Worm (Caenorhabditis elegans) whole organism, L4 larva: ENCODE data around the gene C26F1.1.

ENCODE experiments used
- D1046.2 ChIP-seq: fragments of 200-800 bp; sonication (Bioruptor generic); IDR thresholded peaks from 2 replicates; pipeline ENCODE4 v1.3.6; 2022; ENCODE audit warnings: missing genetic modification characterization, missing compliant biosample characterization
- F10B5.3 ChIP-seq: sonication (generic microtip); optimal IDR thresholded peaks from 2 replicates; lab custom pipeline; 2016; ENCODE audit warnings: mild to moderate bottlenecking, missing genetic modification characterization, missing compliant biosample characterization
- F44E2.7 ChIP-seq: fragments of 200-800 bp; sonication (Bioruptor generic); IDR thresholded peaks from 2 replicates; pipeline ENCODE4 v2.1.2; 2022; ENCODE audit warnings: missing genetic modification characterization, missing compliant biosample characterization
- F49E8.2 ChIP-seq: sonication (generic microtip); optimal IDR thresholded peaks from 2 replicates; lab custom pipeline; 2016; ENCODE audit warnings: missing compliant biosample characterization, mild to moderate bottlenecking, missing genetic modification characterization, borderline replicate concordance
- T20F7.1 ChIP-seq: fragments of 200-800 bp; sonication (Bioruptor generic); optimal IDR thresholded peaks from 2 replicates; lab custom pipeline; 2018; ENCODE audit warnings: mild to moderate bottlenecking, missing genetic modification characterization, missing compliant biosample characterization
- Y5F2A.4 ChIP-seq: fragments of 200-800 bp; sonication (Bioruptor generic); optimal IDR thresholded peaks from 2 replicates; lab custom pipeline; 2018; ENCODE audit warnings: mild to moderate bottlenecking, missing genetic modification characterization, missing compliant biosample characterization
- ZK546.5 ChIP-seq, 2 experiments: sonication (generic microtip); optimal IDR thresholded peaks; 2 replicates each; lab custom pipeline; 2017; ENCODE audit warnings: missing biosample characterization in 2 of 2, missing genetic modification characterization in 2 of 2
- ama-1 ChIP-seq: fragments of 150-350 bp; optimal IDR thresholded peaks from 2 replicates; lab custom pipeline; 2014; ENCODE audit warnings: inconsistent platforms, mixed read lengths
- ceh-28 ChIP-seq: fragments of 150-350 bp; optimal IDR thresholded peaks from 2 replicates; lab custom pipeline; 2014; ENCODE audit warnings: missing biosample characterization, missing genetic modification reagents, missing genetic modification characterization
- ceh-44 ChIP-seq: fragments of 200-800 bp; sonication (Bioruptor generic); IDR thresholded peaks from 2 replicates; pipeline ENCODE4 v1.3.6; 2022; ENCODE audit warnings: missing genetic modification reagents, missing genetic modification characterization, missing compliant biosample characterization
- ctbp-1 ChIP-seq: fragments of 200-800 bp; sonication (Bioruptor generic); IDR thresholded peaks from 2 replicates; pipeline ENCODE4 v1.3.6; 2022; ENCODE audit warnings: missing genetic modification reagents, missing genetic modification characterization, missing compliant biosample characterization
- daf-12 ChIP-seq: fragments of 150-350 bp; optimal IDR thresholded peaks from 2 replicates; lab custom pipeline; 2014; ENCODE audit warnings: missing biosample characterization, missing genetic modification reagents, missing genetic modification characterization
- daf-16 ChIP-seq, 3 experiments: sonication (generic microtip); optimal IDR thresholded peaks; 2 replicates each; lab custom pipeline; 2016 to 2017; ENCODE audit warnings: missing genetic modification characterization in 3 of 3, missing genetic modification reagents in 3 of 3, mild to moderate bottlenecking in 2 of 3, missing compliant biosample characterization in 2 of 3, missing biosample characterization in 1 of 3, moderate library complexity in 1 of 3
- dmd-8 ChIP-seq: fragments of 200-800 bp; sonication (Bioruptor generic); IDR thresholded peaks from 2 replicates; pipeline ENCODE4 v1.3.6; 2022; ENCODE audit warnings: missing genetic modification characterization, missing compliant biosample characterization
- duxl-1 ChIP-seq: sonication (generic microtip); optimal IDR thresholded peaks from 2 replicates; lab custom pipeline; 2016; ENCODE audit warnings: mild to moderate bottlenecking, missing genetic modification characterization, moderate library complexity, missing compliant biosample characterization; ENCODE audit not compliant: poor library complexity
- dve-1 ChIP-seq: sonication (generic microtip); optimal IDR thresholded peaks from 2 replicates; lab custom pipeline; 2017; ENCODE audit warnings: antibody characterized with exemption, mild to moderate bottlenecking, missing genetic modification characterization, missing compliant biosample characterization; ENCODE audit not compliant: insufficient read depth
- gei-8 ChIP-seq: fragments of 200-800 bp; sonication (Bioruptor generic); optimal IDR thresholded peaks from 2 replicates; lab custom pipeline; 2018; ENCODE audit warnings: mild to moderate bottlenecking, missing genetic modification characterization, missing compliant biosample characterization
- hif-1 ChIP-seq, 2 experiments: sonication (generic microtip); optimal IDR thresholded peaks; 2 replicates each; lab custom pipeline; 2016 to 2017; ENCODE audit warnings: missing compliant biosample characterization in 2 of 2, missing genetic modification characterization in 2 of 2, missing genetic modification reagents in 2 of 2, missing genotype in 2 of 2, mild to moderate bottlenecking in 1 of 2
- hlh-11 ChIP-seq: fragments of 200-800 bp; sonication (Bioruptor generic); optimal IDR thresholded peaks from 2 replicates; lab custom pipeline; 2018; ENCODE audit warnings: mild to moderate bottlenecking, missing genetic modification characterization, missing compliant biosample characterization
- hmg-1.1 ChIP-seq: fragments of 200-800 bp; sonication (Bioruptor generic); IDR thresholded peaks from 2 replicates; pipeline ENCODE4 v1.3.6; 2022; ENCODE audit warnings: missing genetic modification reagents, missing genetic modification characterization, missing compliant biosample characterization
- jun-1 ChIP-seq: fragments of 150-350 bp; optimal IDR thresholded peaks from 2 replicates; lab custom pipeline; 2014; ENCODE audit warnings: missing biosample characterization, missing genetic modification reagents, missing genetic modification characterization
- lim-7 ChIP-seq: fragments of 200-800 bp; sonication (Bioruptor generic); IDR thresholded peaks from 2 replicates; pipeline ENCODE4 v1.3.6; 2022; ENCODE audit warnings: missing genetic modification characterization, missing compliant biosample characterization
- lin-13 ChIP-seq: fragments of 150-350 bp; optimal IDR thresholded peaks from 2 replicates; lab custom pipeline; 2014; ENCODE audit warnings: missing biosample characterization, missing genetic modification reagents, missing genetic modification characterization
- lsy-2 ChIP-seq, 2 experiments: fragments of 150-350 bp in 1 of 2; sonication (generic microtip) in 1 of 2; optimal IDR thresholded peaks; 2 replicates each; lab custom pipeline; 2014 to 2017; ENCODE audit warnings: missing biosample characterization in 2 of 2, missing genetic modification characterization in 2 of 2
- madf-5 ChIP-seq, 2 experiments: fragments of 200-800 bp; sonication (Bioruptor generic); IDR thresholded peaks; 2 replicates each; pipeline ENCODE4 v1.3.6; 2022; ENCODE audit warnings: missing compliant biosample characterization in 2 of 2, missing genetic modification characterization in 2 of 2
- madf-9 ChIP-seq: fragments of 200-800 bp; sonication (Bioruptor generic); conservative IDR thresholded peaks from 2 replicates; pipeline ENCODE4 v1.3.6; 2022; ENCODE audit warnings: missing genetic modification reagents, missing genetic modification characterization, missing compliant biosample characterization
- mxl-3 ChIP-seq: fragments of 200-800 bp; sonication (Bioruptor generic); optimal IDR thresholded peaks from 2 replicates; lab custom pipeline; 2018; ENCODE audit warnings: mild to moderate bottlenecking, missing genetic modification characterization, missing compliant biosample characterization
- nhr-102 ChIP-seq: sonication (generic microtip); optimal IDR thresholded peaks from 2 replicates; lab custom pipeline; 2016; ENCODE audit warnings: mild to moderate bottlenecking, missing genetic modification characterization, moderate library complexity, missing compliant biosample characterization
- nhr-11 ChIP-seq: fragments of 150-350 bp; optimal IDR thresholded peaks from 2 replicates; lab custom pipeline; 2014; ENCODE audit warnings: missing biosample characterization, missing genetic modification characterization
- nhr-237 ChIP-seq: sonication (generic microtip); optimal IDR thresholded peaks from 2 replicates; lab custom pipeline; 2017; ENCODE audit warnings: missing biosample characterization, missing genetic modification characterization
- nhr-25 ChIP-seq: sonication (generic microtip); optimal IDR thresholded peaks from 2 replicates; lab custom pipeline; 2017; ENCODE audit warnings: missing genetic modification characterization, mild to moderate bottlenecking, missing compliant biosample characterization, antibody characterized with exemption, moderate library complexity, borderline replicate concordance; ENCODE audit not compliant: insufficient read depth
- nhr-28 ChIP-seq: fragments of 150-350 bp; optimal IDR thresholded peaks from 2 replicates; lab custom pipeline; 2014; ENCODE audit warnings: missing biosample characterization, missing genetic modification characterization
- nhr-48 ChIP-seq: sonication (generic microtip); optimal IDR thresholded peaks from 2 replicates; lab custom pipeline; 2016; ENCODE audit warnings: mild to moderate bottlenecking, missing genetic modification characterization, missing compliant biosample characterization
- nhr-6 ChIP-seq: fragments of 150-350 bp; optimal IDR thresholded peaks from 2 replicates; lab custom pipeline; 2014; ENCODE audit warnings: missing biosample characterization, missing genetic modification characterization
- nhr-76 ChIP-seq: fragments of 150-350 bp; optimal IDR thresholded peaks from 2 replicates; lab custom pipeline; 2014; ENCODE audit warnings: missing biosample characterization, missing genetic modification characterization
- nhr-77 ChIP-seq: fragments of 150-350 bp; optimal IDR thresholded peaks from 2 replicates; lab custom pipeline; 2014; ENCODE audit warnings: missing biosample characterization, missing genetic modification characterization
- php-3 ChIP-seq: fragments of 200-800 bp; sonication (Bioruptor generic); IDR thresholded peaks from 2 replicates; pipeline ENCODE4 v1.3.6; 2022; ENCODE audit warnings: missing genetic modification reagents, missing genetic modification characterization, missing compliant biosample characterization
- sdz-12 ChIP-seq: fragments of 200-800 bp; sonication (Bioruptor generic); optimal IDR thresholded peaks from 2 replicates; lab custom pipeline; 2018; ENCODE audit warnings: mild to moderate bottlenecking, missing genetic modification characterization, missing compliant biosample characterization
- set-16 ChIP-seq: fragments of 200-800 bp; sonication (Bioruptor generic); IDR thresholded peaks from 2 replicates; pipeline ENCODE4 v1.3.6; 2022; ENCODE audit warnings: missing genetic modification reagents, missing genetic modification characterization, missing compliant biosample characterization
- skn-1 ChIP-seq: fragments of 150-350 bp; optimal IDR thresholded peaks from 2 replicates; lab custom pipeline; 2014; ENCODE audit warnings: missing biosample characterization, missing genetic modification characterization
- spr-3 ChIP-seq: fragments of 200-800 bp; sonication (Bioruptor generic); optimal IDR thresholded peaks from 2 replicates; lab custom pipeline; 2018; ENCODE audit warnings: mild to moderate bottlenecking, missing genetic modification characterization, missing compliant biosample characterization
- tag-97 ChIP-seq: fragments of 200-800 bp; sonication (Bioruptor generic); IDR thresholded peaks from 2 replicates; pipeline ENCODE4 v1.3.6; 2022; ENCODE audit warnings: missing genetic modification characterization, missing compliant biosample characterization
- tra-1 ChIP-seq: fragments of 200-800 bp; sonication (Bioruptor generic); IDR thresholded peaks from 2 replicates; pipeline ENCODE4 v1.3.6; 2022; ENCODE audit warnings: missing genetic modification reagents, missing genetic modification characterization, missing compliant biosample characterization
- unc-130 ChIP-seq: sonication (generic microtip); optimal IDR thresholded peaks from 2 replicates; lab custom pipeline; 2016; ENCODE audit warnings: missing genetic modification reagents, missing genetic modification characterization, missing compliant biosample characterization
- unc-39 ChIP-seq: sonication (generic microtip); optimal IDR thresholded peaks from 2 replicates; lab custom pipeline; 2017; ENCODE audit warnings: missing biosample characterization, missing genetic modification characterization
- unc-62 ChIP-seq, 3 experiments: fragments of 150-350 bp in 1 of 3; sonication (generic microtip); optimal IDR thresholded peaks in 2 of 3; peaks in 1 of 3; 1 replicate in 1 of 3; 2 replicates in 2 of 3; lab custom pipeline; 2014 to 2017; ENCODE audit warnings: missing biosample characterization in 3 of 3, missing genetic modification characterization in 3 of 3, missing genetic modification reagents in 3 of 3, missing genotype in 1 of 3
- vab-7 ChIP-seq: fragments of 200-800 bp; sonication (Bioruptor generic); IDR thresholded peaks from 2 replicates; pipeline ENCODE4 v1.3.6; 2022; ENCODE audit warnings: missing genetic modification reagents, missing genetic modification characterization, missing compliant biosample characterization
- ztf-11 ChIP-seq: fragments of 150-350 bp; optimal IDR thresholded peaks from 2 replicates; lab custom pipeline; 2014; ENCODE audit warnings: missing biosample characterization, missing genetic modification characterization
- ztf-7 ChIP-seq: fragments of 150-350 bp; optimal IDR thresholded peaks from 2 replicates; lab custom pipeline; 2014; ENCODE audit warnings: missing biosample characterization, missing genetic modification characterization

The C26F1.1 gene

ce11 chrV:7804064-7804800 is 19.0 kb downstream of the C26F1.1 start, which contains the start of gene uvs-1 (continued):
- TF ChIP-seq ceh-28 (tag; lab: Kevin White, UChicago) (peak; percentile 9), hlh-11 (tag; lab: Kevin White, UChicago) (peak; percentile 51), unc-130 (GFP tag; lab: Kevin White, UChicago) (no peak), jun-1 (tag; lab: Kevin White, UChicago) (no peak), ama-1 (no peak), ctbp-1 (GFP tag; lab: Robert Waterston, UW) (no peak), nhr-6 (tag; lab: Kevin White, UChicago) (no peak), duxl-1 (peak; percentile 12), dve-1 (tag; lab: Kevin White, UChicago) (no peak), dmd-8 (GFP tag; lab: Robert Waterston, UW) (no peak), Y5F2A.4 (GFP tag; lab: Kevin White, UChicago) (no peak), D1046.2 (GFP tag; lab: Robert Waterston, UW) (no peak), nhr-48 (peak; percentile 24), unc-39 (tag; lab: Kevin White, UChicago) (no peak), T20F7.1 (GFP tag; lab: Kevin White, UChicago) (no peak), mxl-3 (GFP tag; lab: Kevin White, UChicago) (peak; percentile 66), F44E2.7 (no peak), php-3 (GFP tag; lab: Robert Waterston, UW) (no peak), spr-3 (no peak), nhr-76 (tag; lab: Kevin White, UChicago) (no peak), lin-13 (no peak), F10B5.3 (tag; lab: Kevin White, UChicago) (no peak), ceh-44 (GFP tag; lab: Robert Waterston, UW) (no peak), F49E8.2 (no peak), skn-1 (tag; lab: Kevin White, UChicago) (no peak), nhr-237 (no peak), nhr-102 (tag; lab: Kevin White, UChicago) (no peak), madf-5 (GFP tag; IDR thresholded peaks at IDR 0.05; lab: Robert Waterston, UW) (no peak), ZK546.5 (tag; optimal IDR thresholded peaks at IDR 0.05; lab: Kevin White, UChicago) (no peak), ztf-11 (tag; lab: Kevin White, UChicago) (no peak), sdz-12 (GFP tag; lab: Kevin White, UChicago) (no peak), set-16 (GFP tag; lab: Robert Waterston, UW) (no peak), nhr-28 (tag; lab: Kevin White, UChicago) (peak; percentile 61), unc-62 (GFP tag; optimal IDR thresholded peaks at IDR 0.05 in 1 of 2; lab: Kevin White, UChicago) (peak in 1 of 2 experiments; percentile 98), unc-62 (tag; optimal IDR thresholded peaks at IDR 0.05; lab: Kevin White, UChicago) (no peak), madf-9 (GFP tag; lab: Robert Waterston, UW) (no peak), tag-97 (GFP tag; lab: Robert Waterston, UW) (no peak), tra-1 (no peak), daf-12 (tag; lab: Kevin White, UChicago) (no peak), nhr-25 (no peak), hif-1 (tag; optimal IDR thresholded peaks at IDR 0.05; lab: Kevin White, UChicago) (peak in 1 of 2 experiments; percentile 49), lsy-2 (tag; optimal IDR thresholded peaks at IDR 0.05; lab: Kevin White, UChicago) (no peak), vab-7 (GFP tag; lab: Robert Waterston, UW) (no peak), ztf-7 (no peak), gei-8 (GFP tag; lab: Kevin White, UChicago) (no peak), hmg-1.1 (GFP tag; lab: Robert Waterston, UW) (peak; percentile 38; the same call in 1 of the 2 replicates), nhr-77 (peak; percentile 39), daf-16 (GFP tag; optimal IDR thresholded peaks at IDR 0.05; lab: Kevin White, UChicago) (peak in 1 of 2 experiments; percentile 69), daf-16 (tag; optimal IDR thresholded peaks at IDR 0.05; lab: Kevin White, UChicago) (peak; percentile 81), lim-7 (GFP tag; lab: Robert Waterston, UW) (no peak), nhr-11 (tag; lab: Kevin White, UChicago) (peak; percentile 40)
